Worm (Caenorhabditis elegans) whole organism, early embryonic: ENCODE data around the gene unc-6.

Source experiments
- B0310.2 ChIP-seq: sonication (generic microtip); optimal IDR thresholded peaks from 2 replicates; lab custom pipeline; 2016; ENCODE audit warnings: mild to moderate bottlenecking, missing genetic modification characterization, missing compliant biosample characterization
- F13C5.2 ChIP-seq: sonication (generic microtip); optimal IDR thresholded peaks from 2 replicates; lab custom pipeline; 2017; ENCODE audit warnings: mild to moderate bottlenecking, missing genetic modification characterization, inconsistent platforms, missing compliant biosample characterization
- aly-1 ChIP-seq: sonication (generic microtip); optimal IDR thresholded peaks from 2 replicates; lab custom pipeline; 2016; ENCODE audit warnings: missing genetic modification characterization, missing compliant biosample characterization
- ama-1 ChIP-seq: fragments of 150-350 bp; optimal IDR thresholded peaks from 2 replicates; lab custom pipeline; 2014
- ceh-13 ChIP-seq: fragments of 200-800 bp; sonication (Bioruptor generic); optimal IDR thresholded peaks from 2 replicates; lab custom pipeline; 2018; ENCODE audit warnings: mild to moderate bottlenecking, missing genetic modification characterization, missing compliant biosample characterization
- flt-1 ChIP-seq: fragments of 200-800 bp; sonication (Bioruptor generic); IDR thresholded peaks from 2 replicates; pipeline ENCODE4 v1.3.6; 2022; ENCODE audit warnings: missing genetic modification characterization, missing compliant biosample characterization
- hmbx-1 ChIP-seq: sonication (generic microtip); optimal IDR thresholded peaks from 2 replicates; lab custom pipeline; 2016; ENCODE audit warnings: mild to moderate bottlenecking, missing genetic modification characterization, missing compliant biosample characterization
- hmg-4 ChIP-seq: fragments of 200-800 bp; sonication (Bioruptor generic); optimal IDR thresholded peaks from 2 replicates; lab custom pipeline; 2018; ENCODE audit warnings: mild to moderate bottlenecking, missing genetic modification characterization, missing compliant biosample characterization
- pes-1 ChIP-seq: fragments of 200-800 bp; sonication (Bioruptor generic); IDR thresholded peaks from 2 replicates; pipeline ENCODE4 v1.3.6; 2022; ENCODE audit warnings: missing genetic modification reagents, missing genetic modification characterization, missing compliant biosample characterization
- scrt-1 ChIP-seq: fragments of 200-800 bp; sonication (Bioruptor generic); IDR thresholded peaks from 2 replicates; pipeline ENCODE4 v1.3.6; 2022; ENCODE audit warnings: missing genetic modification characterization, missing compliant biosample characterization
- tbx-11 ChIP-seq: fragments of 200-800 bp; sonication (Bioruptor generic); IDR thresholded peaks from 2 replicates; pipeline ENCODE4 v1.3.6; 2022; ENCODE audit warnings: missing genetic modification characterization, missing compliant biosample characterization
- tbx-37 ChIP-seq: fragments of 200-800 bp; sonication (Bioruptor generic); conservative IDR thresholded peaks from 2 replicates; pipeline ENCODE4 v1.3.6; 2022; ENCODE audit warnings: missing genetic modification reagents, missing genetic modification characterization, missing compliant biosample characterization
- tra-4 ChIP-seq: sonication (generic microtip); optimal IDR thresholded peaks from 2 replicates; lab custom pipeline; 2017; ENCODE audit warnings: missing genetic modification characterization, missing compliant biosample characterization

DNA sequence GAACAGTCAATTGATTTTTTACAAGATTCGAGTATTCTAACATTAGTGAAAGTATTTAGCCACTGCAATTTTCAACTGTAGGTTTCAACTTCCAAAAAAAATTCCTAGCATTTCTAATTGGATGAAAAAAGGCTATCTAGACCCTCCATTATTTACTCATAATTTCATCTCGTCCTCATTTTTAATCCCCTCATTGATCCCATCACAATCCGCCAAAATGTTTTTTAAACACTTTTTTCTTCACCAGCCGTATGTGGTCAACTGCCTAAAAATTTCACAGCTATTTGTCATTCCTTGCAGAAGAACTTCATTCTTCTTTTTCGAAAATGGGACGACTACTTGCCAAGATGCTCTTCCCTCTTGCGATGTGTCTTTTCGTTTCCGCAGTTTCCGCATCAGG is 36.2 kb upstream of the unc-6 start, which contains the start of gene rig-3:
- no peak for TF ChIP-seq tra-4 (tag; lab: Kevin White, UChicago)
- TF ChIP-seq ama-1 (lab: Kevin White, UChicago), result no peak
- no peak for TF ChIP-seq B0310.2 (tag; lab: Kevin White, UChicago)
- no peak for TF ChIP-seq ceh-13 (GFP tag; lab: Kevin White, UChicago)
- no peak for TF ChIP-seq flt-1 (GFP tag; lab: Robert Waterston, UW)
- no peak for TF ChIP-seq hmg-4
- TF ChIP-seq hmbx-1 (tag; lab: Kevin White, UChicago), result no peak
- TF ChIP-seq scrt-1 (GFP tag; lab: Robert Waterston, UW), result no peak
- TF ChIP-seq aly-1 (tag; lab: Kevin White, UChicago), result no peak
- no peak for TF ChIP-seq pes-1 (GFP tag; lab: Robert Waterston, UW)
- TF ChIP-seq tbx-37, result no peak
- no peak for TF ChIP-seq tbx-11 (GFP tag; lab: Robert Waterston, UW)
- TF ChIP-seq F13C5.2 (tag; lab: Kevin White, UChicago), result no peak
